Fruit fly (Drosophila melanogaster) whole organism, wandering third instar larva: Measurements from ENCODE around the gene Datp.

ENCODE experiments used
- Abd-B ChIP-seq: fragments of >200 bp; optimal IDR thresholded peaks from 2 replicates; lab custom pipeline; 2017; ENCODE audit warnings: missing biosample characterization, missing genetic modification characterization
- CG32264 ChIP-seq: fragments of 200-800 bp; sonication (Bioruptor generic); optimal IDR thresholded peaks from 2 replicates; lab custom pipeline; 2016; ENCODE audit warnings: missing biosample characterization, missing genetic modification characterization
- CG9705 ChIP-seq: fragments of 200-800 bp; sonication (Bioruptor generic); optimal IDR thresholded peaks from 2 replicates; lab custom pipeline; 2018; ENCODE audit warnings: missing biosample characterization, mild to moderate bottlenecking, missing genetic modification characterization
- CrebA ChIP-seq: fragments of 200-800 bp; sonication (Bioruptor generic); optimal IDR thresholded peaks from 2 replicates; lab custom pipeline; 2016; ENCODE audit warnings: missing biosample characterization, mild to moderate bottlenecking, missing genetic modification characterization, borderline replicate concordance
- Dfd ChIP-seq: fragments of >200 bp; optimal IDR thresholded peaks from 2 replicates; lab custom pipeline; 2017; ENCODE audit warnings: missing biosample characterization, missing genetic modification characterization
- Dif ChIP-seq: fragments of 200-275, 200-300 bp; sonication (Bioruptor generic); optimal IDR thresholded peaks from 2 replicates; lab custom pipeline; 2018; ENCODE audit warnings: missing biosample characterization, missing genetic modification characterization; ENCODE audit not compliant: partially characterized antibody
- GATAd ChIP-seq: sonication (Bioruptor generic); optimal IDR thresholded peaks from 2 replicates; lab custom pipeline; 2016; ENCODE audit warnings: missing biosample characterization, missing genetic modification characterization
- HLH106 ChIP-seq: fragments of 200-800 bp; optimal IDR thresholded peaks from 3 replicates; lab custom pipeline; 2019; ENCODE audit warnings: missing biosample characterization, mild to moderate bottlenecking, missing genetic modification characterization, moderate library complexity
- Hnf4 ChIP-seq: fragments of 200-800 bp; sonication (Bioruptor generic); optimal IDR thresholded peaks from 2 replicates; lab custom pipeline; 2016; ENCODE audit warnings: missing biosample characterization, mild to moderate bottlenecking, missing genetic modification characterization
- Hr78 ChIP-seq: fragments of >200 bp; optimal IDR thresholded peaks from 2 replicates; lab custom pipeline; 2017; ENCODE audit warnings: missing biosample characterization, missing genetic modification characterization
- Hr83 ChIP-seq: fragments of 200-300 bp; sonication (Bioruptor generic); optimal IDR thresholded peaks from 2 replicates; lab custom pipeline; 2016; ENCODE audit warnings: missing biosample characterization, mild to moderate bottlenecking, missing genetic modification characterization, moderate library complexity; ENCODE audit not compliant: poor library complexity, severe bottlenecking
- Jra ChIP-seq: sonication (Bioruptor generic); optimal IDR thresholded peaks from 2 replicates; lab custom pipeline; 2016; ENCODE audit warnings: missing biosample characterization, missing genetic modification characterization
- Mio ChIP-seq: sonication (Bioruptor generic); optimal IDR thresholded peaks from 2 replicates; lab custom pipeline; 2016; ENCODE audit warnings: missing biosample characterization, missing genetic modification characterization
- Myc ChIP-seq: fragments of >200 bp; optimal IDR thresholded peaks from 2 replicates; lab custom pipeline; 2017
- N ChIP-seq: fragments of >200 bp; optimal IDR thresholded peaks from 2 replicates; lab custom pipeline; 2018; ENCODE audit warnings: missing biosample characterization, missing external identifiers, missing genetic modification characterization
- OdsH ChIP-seq: fragments of 200-800 bp; sonication (Bioruptor generic); optimal IDR thresholded peaks from 2 replicates; lab custom pipeline; 2016; ENCODE audit warnings: missing biosample characterization, mild to moderate bottlenecking, missing genetic modification characterization
- Rel ChIP-seq, 2 experiments: fragments of 200-800 bp; sonication (Bioruptor generic) in 1 of 2; optimal IDR thresholded peaks; 2 replicates in 1 of 2; 3 replicates in 1 of 2; lab custom pipeline; 2016 to 2019; ENCODE audit warnings: mild to moderate bottlenecking in 2 of 2, missing biosample characterization in 2 of 2, missing genetic modification characterization in 2 of 2, moderate library complexity in 1 of 2
- Sp1 ChIP-seq: fragments of 200-800 bp; sonication (Bioruptor generic); optimal IDR thresholded peaks from 3 replicates; lab custom pipeline; 2019; ENCODE audit warnings: missing biosample characterization, mild to moderate bottlenecking, missing genetic modification characterization, moderate library complexity
- Vsx2 ChIP-seq: fragments of 200-300, 225-300 bp; sonication (Bioruptor generic); optimal IDR thresholded peaks from 2 replicates; lab custom pipeline; 2018; ENCODE audit warnings: missing biosample characterization, missing genetic modification characterization; ENCODE audit not compliant: partially characterized antibody
- br ChIP-seq: fragments of 200-800 bp; sonication (Bioruptor generic); optimal IDR thresholded peaks from 2 replicates; lab custom pipeline; 2016; ENCODE audit warnings: missing biosample characterization, missing genetic modification characterization
- brk ChIP-seq: fragments of 200-800 bp; sonication (Bioruptor generic); optimal IDR thresholded peaks from 2 replicates; lab custom pipeline; 2016; ENCODE audit warnings: missing biosample characterization, mild to moderate bottlenecking, missing genetic modification characterization
- dl ChIP-seq, 2 experiments: fragments of 175-275, 200-275 bp in 1 of 2; fragments of 200-275 bp in 1 of 2; sonication (Bioruptor generic); optimal IDR thresholded peaks; lab custom pipeline; 2018; ENCODE audit warnings: mild to moderate bottlenecking in 2 of 2, missing biosample characterization in 2 of 2, missing genetic modification characterization in 2 of 2, moderate library complexity in 2 of 2; ENCODE audit not compliant: partially characterized antibody in 2 of 2, insufficient read depth in 1 of 2
- dmrt93B ChIP-seq: fragments of 200-800 bp; sonication (Bioruptor generic); optimal IDR thresholded peaks from 2 replicates; lab custom pipeline; 2018; ENCODE audit warnings: missing biosample characterization, mild to moderate bottlenecking, missing genetic modification characterization
- dsf ChIP-seq: sonication (Bioruptor generic); optimal IDR thresholded peaks from 2 replicates; lab custom pipeline; 2016; ENCODE audit warnings: missing biosample characterization, missing genetic modification characterization, borderline replicate concordance
- ey ChIP-seq: fragments of 200-800 bp; sonication (Bioruptor generic); optimal IDR thresholded peaks from 2 replicates; lab custom pipeline; 2016; ENCODE audit warnings: missing biosample characterization, missing genetic modification characterization
- foxo ChIP-seq, 2 experiments: fragments of 200-800 bp; sonication (Bioruptor generic); optimal IDR thresholded peaks; 2 replicates in 1 of 2; 3 replicates in 1 of 2; lab custom pipeline; 2016 to 2017; ENCODE audit warnings: missing biosample characterization in 2 of 2, missing genetic modification characterization in 2 of 2
- fru ChIP-seq: fragments of 200-800 bp; sonication (Bioruptor generic); optimal IDR thresholded peaks from 3 replicates; lab custom pipeline; 2016; ENCODE audit warnings: missing biosample characterization, mild to moderate bottlenecking, missing genetic modification characterization
- h ChIP-seq: fragments of 200-800 bp; sonication (Bioruptor generic); optimal IDR thresholded peaks from 3 replicates; lab custom pipeline; 2016; ENCODE audit warnings: missing biosample characterization, mild to moderate bottlenecking, missing genetic modification characterization
- jim ChIP-seq: fragments of 175-275, 200-325 bp; sonication (Bioruptor generic); optimal IDR thresholded peaks from 2 replicates; lab custom pipeline; 2016; ENCODE audit warnings: missing biosample characterization, mild to moderate bottlenecking, missing genetic modification characterization
- lola ChIP-seq: fragments of >200 bp; optimal IDR thresholded peaks from 2 replicates; lab custom pipeline; 2017; ENCODE audit warnings: missing biosample characterization, missing genetic modification characterization
- pan ChIP-seq: fragments of >200 bp; optimal IDR thresholded peaks from 2 replicates; lab custom pipeline; 2017
- psq ChIP-seq: fragments of 200-800 bp; sonication (Bioruptor generic); optimal IDR thresholded peaks from 3 replicates; lab custom pipeline; 2017; ENCODE audit warnings: missing biosample characterization, mild to moderate bottlenecking, missing genetic modification characterization, moderate library complexity
- rgr ChIP-seq: fragments of 200-800 bp; sonication (Bioruptor generic); optimal IDR thresholded peaks from 3 replicates; lab custom pipeline; 2016; ENCODE audit warnings: missing biosample characterization, mild to moderate bottlenecking, missing genetic modification characterization
- sage ChIP-seq: fragments of 200-800 bp; sonication (Bioruptor generic); optimal IDR thresholded peaks from 2 replicates; lab custom pipeline; 2016; ENCODE audit warnings: missing biosample characterization, mild to moderate bottlenecking, missing genetic modification characterization
- sv ChIP-seq: fragments of 200-800 bp; sonication (Bioruptor generic); optimal IDR thresholded peaks from 3 replicates; lab custom pipeline; 2016; ENCODE audit warnings: missing biosample characterization, missing genetic modification characterization
- tai ChIP-seq: sonication (Bioruptor generic); optimal IDR thresholded peaks from 2 replicates; lab custom pipeline; 2016; ENCODE audit warnings: missing biosample characterization, missing genetic modification characterization
- usp ChIP-seq: fragments of >200 bp; optimal IDR thresholded peaks from 2 replicates; lab custom pipeline; 2017; ENCODE audit warnings: missing biosample characterization, missing genetic modification characterization
- woc ChIP-seq: sonication (Bioruptor generic); optimal IDR thresholded peaks from 2 replicates; lab custom pipeline; 2016; ENCODE audit warnings: missing biosample characterization, mild to moderate bottlenecking, missing genetic modification characterization

The Datp gene

dm6 chr2L:9966983-9967737, 28.6 kb upstream of the Datp start, which contains the start of the genes Dref and RpL13 (continued):
- TF ChIP-seq OdsH (GFP tag; lab: Kevin White, UChicago) (peak; percentile 88), h (GFP tag; lab: Kevin White, UChicago) (peak; percentile 90), usp (GFP tag; lab: Kevin White, UChicago) (no peak), woc (peak; percentile 53), CrebA (no peak), CG32264 (GFP tag; lab: Kevin White, UChicago) (peak; percentile 57)

- TF ChIP-seq HLH106 (tag; lab: Kevin White, UChicago), result peak; percentile 24
- TF ChIP-seq rgr, result peak; percentile 61
- peak; percentile 42 for TF ChIP-seq Sp1
- peak in 1 of 2 experiments; percentile 14 for TF ChIP-seq foxo (GFP tag; optimal IDR thresholded peaks at IDR 0.05; lab: Kevin White, UChicago)
- no peak for TF ChIP-seq fru (GFP tag; lab: Kevin White, UChicago)
- no peak for TF ChIP-seq CrebA
- no peak for TF ChIP-seq Hr78 (GFP tag; lab: Kevin White, UChicago)
Measured at dm6 chr2L:9963603-9964042, 25.0 kb upstream of the Datp start, which contains the start of gene CG5850. TSS of gene CG5850 (minus strand) at chr2L:9963949.

- TF ChIP-seq Sp1, result no peak
- TF ChIP-seq Rel (GFP tag; optimal IDR thresholded peaks at IDR 0.05; lab: Kevin White, UChicago), result no peak
- peak; percentile 82 for TF ChIP-seq Rel (tag; optimal IDR thresholded peaks at IDR 0.05; lab: Kevin White, UChicago)
- TF ChIP-seq, all 38 proteins: peak for 1
Measured at dm6 chr2L:9960758-9961157, 22.2 kb upstream of the Datp start.

dm6 chr2L:9956993-9957652, 18.5 kb upstream of the Datp start, which contains the start of the genes CG4658 and CG5846:
TSS of gene CG4658 (plus strand) at chr2L:9957132.
TSS of gene CG5846 (minus strand) at chr2L:9957237.
- TF ChIP-seq Sp1 (peak; percentile 92), Abd-B (GFP tag; lab: Kevin White, UChicago) (no peak), Rel (GFP tag; optimal IDR thresholded peaks at IDR 0.05; lab: Kevin White, UChicago) (no peak), Rel (tag; optimal IDR thresholded peaks at IDR 0.05; lab: Kevin White, UChicago) (peak; percentile 69), h (GFP tag; lab: Kevin White, UChicago) (peak; percentile 93), Jra (GFP tag; lab: Kevin White, UChicago) (peak; percentile 91), Vsx2 (GFP tag; lab: Kevin White, UChicago) (no peak), dsf (GFP tag; lab: Kevin White, UChicago) (peak; percentile 69), fru (GFP tag; lab: Kevin White, UChicago) (peak; percentile 90), rgr (peak; percentile 95), woc (peak; percentile 94), psq (peak; percentile 91), dmrt93B (GFP tag; lab: Kevin White, UChicago) (no peak), Dif (GFP tag; lab: Kevin White, UChicago) (no peak), lola (GFP tag; lab: Kevin White, UChicago) (no peak), Hnf4 (peak; percentile 93), OdsH (GFP tag; lab: Kevin White, UChicago) (peak; percentile 96), N (GFP tag; lab: Kevin White, UChicago) (no peak), br (GFP tag; lab: Kevin White, UChicago) (peak; percentile 83), sage (GFP tag; lab: Kevin White, UChicago) (no peak), Dfd (GFP tag; lab: Kevin White, UChicago) (no peak), brk (GFP tag; lab: Kevin White, UChicago) (no peak), CG32264 (GFP tag; lab: Kevin White, UChicago) (peak; percentile 48), CrebA (no peak), sv (peak; percentile 92), tai (GFP tag; lab: Kevin White, UChicago) (no peak), Hr83 (no peak), Hr78 (GFP tag; lab: Kevin White, UChicago) (no peak), Myc (lab: Kevin White, UChicago) (no peak), HLH106 (tag; lab: Kevin White, UChicago) (peak; percentile 93), GATAd (GFP tag; lab: Kevin White, UChicago) (no peak), ey (peak; percentile 90), pan (lab: Kevin White, UChicago) (peak; percentile 85), usp (GFP tag; lab: Kevin White, UChicago) (no peak), jim (GFP tag; lab: Kevin White, UChicago) (no peak), CG9705 (peak; percentile 73), dl (GFP tag; optimal IDR thresholded peaks at IDR 0.05; lab: Kevin White, UChicago; ENCODE audit: insufficient read depth in 1 of 2, partially characterized antibody in 2 of 2) (no peak), Mio (GFP tag; lab: Kevin White, UChicago) (peak; percentile 53), foxo (GFP tag; optimal IDR thresholded peaks at IDR 0.05; lab: Kevin White, UChicago) (peak in 1 of 2 experiments; percentile 95)
